Fruit fly (Drosophila melanogaster) S2 (cell line): ENCODE data around the gene CG15695.

Experiments used
- CG8478 ChIP-seq: fragments of >200 bp; optimal IDR thresholded peaks from 2 replicates; lab custom pipeline; 2018
- CTCF ChIP-seq, 2 experiments: fragments of >200 bp; optimal IDR thresholded peaks; 2 replicates each; lab custom pipeline; 2018

DNA sequence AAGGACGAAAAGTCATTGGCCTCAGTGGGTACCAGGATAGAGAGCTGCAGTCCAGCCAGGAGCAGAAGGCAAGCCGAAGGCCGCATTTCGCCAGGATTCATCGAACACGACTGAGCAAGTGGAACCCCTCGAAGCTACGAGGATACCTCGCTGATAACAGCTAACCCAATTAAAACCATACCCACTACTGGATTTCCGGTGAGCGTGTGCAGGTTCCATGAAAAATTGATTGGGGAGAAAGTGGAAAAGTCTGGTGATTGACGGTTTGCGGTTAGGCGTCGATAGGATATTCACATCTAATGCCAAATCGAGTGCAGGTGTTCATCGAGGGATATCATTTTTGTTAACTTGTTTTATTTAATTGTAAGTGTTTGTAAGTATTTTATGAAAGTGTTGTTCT lies 17.9 kb downstream of the CG15695 start, which contains the start of gene Ir93a:
- TF ChIP-seq CTCF (optimal IDR thresholded peaks at IDR 0.05; lab: Kevin White, UChicago), result no peak
- TF ChIP-seq CG8478, result no peak
